Worm (Caenorhabditis elegans) whole organism, L4/young adult: ENCODE measurements around the gene T24C2.5.

Experiments
- W03F9.2 ChIP-seq: fragments of 150-350 bp; optimal IDR thresholded peaks from 2 replicates; lab custom pipeline; 2014; ENCODE audit warnings: missing biosample characterization, missing genetic modification characterization
- him-1 ChIP-seq: sonication (generic microtip); optimal IDR thresholded peaks from 2 replicates; lab custom pipeline; 2016; ENCODE audit warnings: missing genotype, missing genetic modification reagents, missing genetic modification characterization, missing compliant biosample characterization

- TF ChIP-seq him-1 (tag; lab: Kevin White, UChicago) (no peak), W03F9.2 (tag; lab: Kevin White, UChicago) (no peak)
Observed at ce11 chrX:14499830-14500409, 34.3 kb upstream of the T24C2.5 start.
